Fruit fly (Drosophila melanogaster) whole organism, prepupa: ENCODE measurements around the gene CG33490.
A peak's percentile ranks its signal among the peaks of the same experiment; 100 is the strongest.

Experiments used
- Blimp-1 ChIP-seq: fragments of 200-800 bp; sonication (Bioruptor generic); optimal IDR thresholded peaks from 3 replicates; lab custom pipeline; 2017; ENCODE audit warnings: missing biosample characterization, missing genetic modification characterization, mild to moderate bottlenecking, moderate library complexity, missing genetic modification reagents
- CG16779 ChIP-seq: fragments of 200-800 bp; sonication (Bioruptor generic); optimal IDR thresholded peaks from 3 replicates; lab custom pipeline; 2017; ENCODE audit warnings: missing biosample characterization, mild to moderate bottlenecking, missing genetic modification characterization
- CG3919 ChIP-seq: fragments of 200-800 bp; sonication (Bioruptor generic); optimal IDR thresholded peaks from 3 replicates; lab custom pipeline; 2016; ENCODE audit warnings: missing biosample characterization, missing genetic modification characterization
- CG8319 ChIP-seq: fragments of 200-800 bp; sonication (Bioruptor generic); optimal IDR thresholded peaks from 3 replicates; lab custom pipeline; 2016; ENCODE audit warnings: missing biosample characterization, missing genetic modification characterization
- CG9139 ChIP-seq: fragments of 200-800 bp; sonication (Bioruptor generic); optimal IDR thresholded peaks from 3 replicates; lab custom pipeline; 2017; ENCODE audit warnings: missing biosample characterization, mild to moderate bottlenecking, missing genetic modification characterization
- Hr39 ChIP-seq: fragments of 200-800 bp; sonication (Bioruptor generic); optimal IDR thresholded peaks from 2 replicates; lab custom pipeline; 2016; ENCODE audit warnings: missing biosample characterization, missing genetic modification characterization
- achi ChIP-seq: fragments of 200-800 bp; sonication (Bioruptor generic); optimal IDR thresholded peaks from 3 replicates; lab custom pipeline; 2016; ENCODE audit warnings: missing biosample characterization, missing genetic modification characterization
- cyc ChIP-seq: fragments of 200-800 bp; sonication (Bioruptor generic); optimal IDR thresholded peaks from 3 replicates; lab custom pipeline; 2016; ENCODE audit warnings: missing biosample characterization, missing genetic modification characterization

- TF ChIP-seq cyc (GFP tag; lab: Kevin White, UChicago): no peak
- TF ChIP-seq Blimp-1 (GFP tag; lab: Kevin White, UChicago): no peak
- no peak for TF ChIP-seq Hr39 (GFP tag; lab: Kevin White, UChicago)
- TF ChIP-seq CG16779 (tag; lab: Kevin White, UChicago): no peak
- TF ChIP-seq achi (GFP tag; lab: Kevin White, UChicago): no peak
- peak; percentile 13 for TF ChIP-seq CG3919 (GFP tag; lab: Kevin White, UChicago)
- TF ChIP-seq CG8319: no peak
- TF ChIP-seq CG9139 (GFP tag; lab: Kevin White, UChicago): no peak
Observed at dm6 chr3L:11542437-11542836, 32.0 kb downstream of the CG33490 start.
